Worm (Caenorhabditis elegans): ENCODE measurements around the gene ttbk-7.

The ttbk-7 gene

DNA sequence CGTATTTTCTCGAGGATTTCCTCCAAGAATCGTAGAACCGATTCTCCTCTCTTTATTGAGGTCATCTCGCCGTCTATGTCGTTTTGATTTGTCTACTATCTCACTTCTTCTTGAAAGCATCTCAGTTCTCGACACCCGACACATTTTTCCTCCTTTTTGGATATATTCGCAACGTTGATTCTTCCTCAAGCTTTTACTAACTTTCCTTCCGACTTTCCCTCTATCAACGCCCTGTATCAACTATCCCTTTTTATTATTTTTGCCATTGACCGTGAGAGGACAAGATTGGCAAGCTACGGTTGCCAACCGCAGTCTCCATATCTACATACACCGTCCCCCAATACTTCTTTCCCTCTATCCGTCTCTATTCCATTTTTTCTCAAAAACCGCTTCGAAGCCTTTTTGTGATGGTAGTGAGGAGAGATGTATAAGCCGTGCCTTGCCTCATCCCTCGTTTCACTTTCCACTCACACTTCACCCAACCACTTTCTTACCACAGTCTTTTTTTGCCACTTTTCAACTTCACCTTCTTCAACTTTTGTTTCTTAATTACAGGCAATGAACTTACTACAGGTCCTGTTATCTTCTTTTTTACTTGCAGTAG, 33.4 kb upstream of the ttbk-7 start, which contains the start of gene T16G1.2:
TSS of gene T16G1.2 (plus strand) at position 554 of the 604 bp plus-strand sequence.
- TF ChIP-seq flt-1 (GFP tag; IDR thresholded peaks at IDR 0.05) (no peak), T22C8.4 (GFP tag; IDR thresholded peaks at IDR 0.05) (no peak), tab-1 (GFP tag; IDR thresholded peaks at IDR 0.05) (no peak), cog-1 (tag; optimal IDR thresholded peaks at IDR 0.05) (no peak), ref-1 (GFP tag; conservative IDR thresholded peaks at IDR 0.05) (no peak), ztf-29 (GFP tag; IDR thresholded peaks at IDR 0.05) (no peak)

- no peak for TF ChIP-seq cog-1 (tag; optimal IDR thresholded peaks at IDR 0.05)
- TF ChIP-seq med-1 (GFP tag; optimal IDR thresholded peaks at IDR 0.05; ENCODE audit: insufficient read depth), result no peak
- TF ChIP-seq flt-1 (GFP tag; IDR thresholded peaks at IDR 0.05), result no peak
- no peak for TF ChIP-seq T22C8.4 (GFP tag; IDR thresholded peaks at IDR 0.05)
- TF ChIP-seq ztf-23 (GFP tag; IDR thresholded peaks at IDR 0.05), result no peak
- no peak for TF ChIP-seq ref-1 (GFP tag; conservative IDR thresholded peaks at IDR 0.05)
- TF ChIP-seq ztf-29 (GFP tag; IDR thresholded peaks at IDR 0.05), result no peak
- TF ChIP-seq klf-2 (GFP tag; conservative IDR thresholded peaks at IDR 0.05), result no peak
- no peak for TF ChIP-seq tab-1 (GFP tag; IDR thresholded peaks at IDR 0.05)
Measured at ce11 chrV:12924128-12924527, 28.5 kb upstream of the ttbk-7 start, which contains the start of gene pqn-67. pqn-67 (plus strand) TSS chrV:12924428.

- TF ChIP-seq med-1 (GFP tag; optimal IDR thresholded peaks at IDR 0.05; ENCODE audit: insufficient read depth) (no peak), tab-1 (GFP tag; IDR thresholded peaks at IDR 0.05) (no peak), ztf-23 (GFP tag; IDR thresholded peaks at IDR 0.05) (no peak), ref-1 (GFP tag; conservative IDR thresholded peaks at IDR 0.05) (no peak), cog-1 (tag; optimal IDR thresholded peaks at IDR 0.05) (no peak), T22C8.4 (GFP tag; IDR thresholded peaks at IDR 0.05) (no peak), flt-1 (GFP tag; IDR thresholded peaks at IDR 0.05) (no peak), ztf-29 (GFP tag; IDR thresholded peaks at IDR 0.05) (no peak), klf-2 (GFP tag; conservative IDR thresholded peaks at IDR 0.05) (no peak)
Measured at ce11 chrV:12922308-12922707, 26.6 kb upstream of the ttbk-7 start, which contains the start of gene dhrs-4. dhrs-4 (plus strand) TSS chrV:12922608.

- TF ChIP-seq T22C8.4 (GFP tag; IDR thresholded peaks at IDR 0.05) (no peak), cog-1 (tag; optimal IDR thresholded peaks at IDR 0.05) (no peak), ztf-23 (GFP tag; IDR thresholded peaks at IDR 0.05) (no peak), med-1 (GFP tag; optimal IDR thresholded peaks at IDR 0.05; ENCODE audit: insufficient read depth) (no peak), klf-2 (GFP tag; conservative IDR thresholded peaks at IDR 0.05) (no peak), ref-1 (GFP tag; conservative IDR thresholded peaks at IDR 0.05) (no peak), tab-1 (GFP tag; IDR thresholded peaks at IDR 0.05) (no peak), ztf-29 (GFP tag; IDR thresholded peaks at IDR 0.05) (no peak), flt-1 (GFP tag; IDR thresholded peaks at IDR 0.05) (no peak)
Measured at ce11 chrV:12921680-12922079, 26.0 kb upstream of the ttbk-7 start.

ce11 chrV:12919705-12920104, 24.0 kb upstream of the ttbk-7 start, which contains the start of gene lipl-1:
lipl-1 (plus strand) TSS chrV:12919986.
- no peak for TF ChIP-seq tab-1 (GFP tag; IDR thresholded peaks at IDR 0.05)
- no peak for TF ChIP-seq klf-2 (GFP tag; conservative IDR thresholded peaks at IDR 0.05)
- no peak for TF ChIP-seq T22C8.4 (GFP tag; IDR thresholded peaks at IDR 0.05)
- no peak for TF ChIP-seq flt-1 (GFP tag; IDR thresholded peaks at IDR 0.05)
- no peak for TF ChIP-seq med-1 (GFP tag; optimal IDR thresholded peaks at IDR 0.05; ENCODE audit: insufficient read depth)
- no peak for TF ChIP-seq ztf-23 (GFP tag; IDR thresholded peaks at IDR 0.05)
- TF ChIP-seq ref-1 (GFP tag; conservative IDR thresholded peaks at IDR 0.05), result no peak
- TF ChIP-seq cog-1 (tag; optimal IDR thresholded peaks at IDR 0.05), result no peak
- no peak for TF ChIP-seq ztf-29 (GFP tag; IDR thresholded peaks at IDR 0.05)

ce11 chrV:12909544-12910157, 14.0 kb upstream of the ttbk-7 start, which contains the start of gene nid-1:
nid-1 (plus strand) TSS chrV:12910107.
- TF ChIP-seq klf-2 (GFP tag; conservative IDR thresholded peaks at IDR 0.05), result no peak
- TF ChIP-seq flt-1 (GFP tag; IDR thresholded peaks at IDR 0.05), result no peak
- no peak for TF ChIP-seq T22C8.4 (GFP tag; IDR thresholded peaks at IDR 0.05)
- TF ChIP-seq med-1 (GFP tag; optimal IDR thresholded peaks at IDR 0.05; ENCODE audit: insufficient read depth), result no peak
- no peak for TF ChIP-seq ref-1 (GFP tag; conservative IDR thresholded peaks at IDR 0.05)
- no peak for TF ChIP-seq tab-1 (GFP tag; IDR thresholded peaks at IDR 0.05)
- no peak for TF ChIP-seq cog-1 (tag; optimal IDR thresholded peaks at IDR 0.05)
- no peak for TF ChIP-seq ztf-23 (GFP tag; IDR thresholded peaks at IDR 0.05)
- no peak for TF ChIP-seq ztf-29 (GFP tag; IDR thresholded peaks at IDR 0.05)

DNA sequence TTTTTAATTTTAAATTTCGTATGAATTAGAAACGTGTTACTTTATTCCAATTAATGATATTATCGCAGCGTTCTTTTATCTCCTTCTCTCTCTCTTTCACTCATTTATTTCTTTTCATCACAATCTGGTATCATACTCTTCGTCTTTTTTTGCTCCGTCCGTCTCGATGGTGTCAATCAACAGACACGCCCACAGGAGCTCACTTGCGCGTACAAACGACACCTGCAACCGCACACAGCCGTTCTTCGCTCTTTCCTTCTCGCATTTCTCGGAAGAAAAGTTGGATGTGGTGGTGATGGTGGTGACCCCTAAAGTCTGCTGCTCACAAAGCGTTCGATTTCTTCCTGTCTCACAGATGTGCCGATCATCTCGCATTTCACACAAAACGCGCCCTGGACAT, 12.9 kb upstream of the ttbk-7 start:
- no peak for TF ChIP-seq klf-2 (GFP tag; conservative IDR thresholded peaks at IDR 0.05)
- TF ChIP-seq flt-1 (GFP tag; IDR thresholded peaks at IDR 0.05), result no peak
- no peak for TF ChIP-seq tab-1 (GFP tag; IDR thresholded peaks at IDR 0.05)
- TF ChIP-seq ztf-23 (GFP tag; IDR thresholded peaks at IDR 0.05), result no peak
- no peak for TF ChIP-seq med-1 (GFP tag; optimal IDR thresholded peaks at IDR 0.05; ENCODE audit: insufficient read depth)
- no peak for TF ChIP-seq ref-1 (GFP tag; conservative IDR thresholded peaks at IDR 0.05)
- no peak for TF ChIP-seq cog-1 (tag; optimal IDR thresholded peaks at IDR 0.05)
- no peak for TF ChIP-seq T22C8.4 (GFP tag; IDR thresholded peaks at IDR 0.05)
- TF ChIP-seq ztf-29 (GFP tag; IDR thresholded peaks at IDR 0.05), result no peak

DNA sequence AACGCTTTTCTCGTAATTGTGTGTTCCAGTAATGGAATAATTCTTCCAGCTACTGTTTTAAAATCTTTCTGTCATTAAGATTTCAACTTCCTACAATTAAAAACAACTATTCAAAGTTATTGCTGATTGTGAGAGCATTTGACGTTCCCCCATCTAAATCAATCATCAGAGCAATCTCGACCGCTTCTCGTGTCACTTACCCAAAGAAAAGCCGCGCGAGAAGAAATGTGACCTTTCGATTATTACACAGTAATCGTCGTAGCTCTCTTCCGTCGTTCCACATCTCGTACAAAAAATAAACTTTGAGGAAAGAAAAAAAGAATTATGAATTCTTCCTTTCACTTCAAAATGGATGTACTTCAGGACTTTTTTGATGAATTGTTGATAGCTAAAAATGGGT, 11.8 kb upstream of the ttbk-7 start:
- TF ChIP-seq cog-1 (tag; optimal IDR thresholded peaks at IDR 0.05) (no peak), ztf-29 (GFP tag; IDR thresholded peaks at IDR 0.05) (no peak), ztf-23 (GFP tag; IDR thresholded peaks at IDR 0.05) (no peak), tab-1 (GFP tag; IDR thresholded peaks at IDR 0.05) (no peak), flt-1 (GFP tag; IDR thresholded peaks at IDR 0.05) (no peak), med-1 (GFP tag; optimal IDR thresholded peaks at IDR 0.05; ENCODE audit: insufficient read depth) (no peak), klf-2 (GFP tag; conservative IDR thresholded peaks at IDR 0.05) (no peak), ref-1 (GFP tag; conservative IDR thresholded peaks at IDR 0.05) (no peak), T22C8.4 (GFP tag; IDR thresholded peaks at IDR 0.05) (no peak)

ce11 chrV:12906732-12907131, 11.1 kb upstream of the ttbk-7 start, which contains the start of gene ttr-29:
ttr-29 (minus strand) TSS chrV:12906832.
- TF ChIP-seq T22C8.4 (GFP tag; IDR thresholded peaks at IDR 0.05) (no peak), cog-1 (tag; optimal IDR thresholded peaks at IDR 0.05) (no peak), flt-1 (GFP tag; IDR thresholded peaks at IDR 0.05) (no peak), klf-2 (GFP tag; conservative IDR thresholded peaks at IDR 0.05) (no peak), med-1 (GFP tag; optimal IDR thresholded peaks at IDR 0.05; ENCODE audit: insufficient read depth) (no peak), ztf-23 (GFP tag; IDR thresholded peaks at IDR 0.05) (no peak), ztf-29 (GFP tag; IDR thresholded peaks at IDR 0.05) (no peak)

Measured in whole organism, midembryonic.